Fruit fly (Drosophila melanogaster) whole organism, wandering third instar larva: ENCODE measurements around the gene CG43867.

Experiments
- CG32264 ChIP-seq: fragments of 200-800 bp; sonication (Bioruptor generic); optimal IDR thresholded peaks from 2 replicates; lab custom pipeline; 2016; ENCODE audit warnings: missing biosample characterization, missing genetic modification characterization
- CG9705 ChIP-seq: fragments of 200-800 bp; sonication (Bioruptor generic); optimal IDR thresholded peaks from 2 replicates; lab custom pipeline; 2018; ENCODE audit warnings: missing biosample characterization, mild to moderate bottlenecking, missing genetic modification characterization
- CrebA ChIP-seq: fragments of 200-800 bp; sonication (Bioruptor generic); optimal IDR thresholded peaks from 2 replicates; lab custom pipeline; 2016; ENCODE audit warnings: missing biosample characterization, mild to moderate bottlenecking, missing genetic modification characterization, borderline replicate concordance
- Dif ChIP-seq: fragments of 200-275, 200-300 bp; sonication (Bioruptor generic); optimal IDR thresholded peaks from 2 replicates; lab custom pipeline; 2018; ENCODE audit warnings: missing biosample characterization, missing genetic modification characterization; ENCODE audit not compliant: partially characterized antibody
- GATAd ChIP-seq: sonication (Bioruptor generic); optimal IDR thresholded peaks from 2 replicates; lab custom pipeline; 2016; ENCODE audit warnings: missing biosample characterization, missing genetic modification characterization
- Hnf4 ChIP-seq: fragments of 200-800 bp; sonication (Bioruptor generic); optimal IDR thresholded peaks from 2 replicates; lab custom pipeline; 2016; ENCODE audit warnings: missing biosample characterization, mild to moderate bottlenecking, missing genetic modification characterization
- Hr78 ChIP-seq: fragments of >200 bp; optimal IDR thresholded peaks from 2 replicates; lab custom pipeline; 2017; ENCODE audit warnings: missing biosample characterization, missing genetic modification characterization
- Hr83 ChIP-seq: fragments of 200-300 bp; sonication (Bioruptor generic); optimal IDR thresholded peaks from 2 replicates; lab custom pipeline; 2016; ENCODE audit warnings: missing biosample characterization, mild to moderate bottlenecking, missing genetic modification characterization, moderate library complexity; ENCODE audit not compliant: poor library complexity, severe bottlenecking
- Jra ChIP-seq: sonication (Bioruptor generic); optimal IDR thresholded peaks from 2 replicates; lab custom pipeline; 2016; ENCODE audit warnings: missing biosample characterization, missing genetic modification characterization
- Mio ChIP-seq: sonication (Bioruptor generic); optimal IDR thresholded peaks from 2 replicates; lab custom pipeline; 2016; ENCODE audit warnings: missing biosample characterization, missing genetic modification characterization
- Myc ChIP-seq: fragments of >200 bp; optimal IDR thresholded peaks from 2 replicates; lab custom pipeline; 2017
- N ChIP-seq: fragments of >200 bp; optimal IDR thresholded peaks from 2 replicates; lab custom pipeline; 2018; ENCODE audit warnings: missing biosample characterization, missing external identifiers, missing genetic modification characterization
- OdsH ChIP-seq: fragments of 200-800 bp; sonication (Bioruptor generic); optimal IDR thresholded peaks from 2 replicates; lab custom pipeline; 2016; ENCODE audit warnings: missing biosample characterization, mild to moderate bottlenecking, missing genetic modification characterization
- Rel ChIP-seq, 2 experiments: fragments of 200-800 bp; sonication (Bioruptor generic) in 1 of 2; optimal IDR thresholded peaks; 2 replicates in 1 of 2; 3 replicates in 1 of 2; lab custom pipeline; 2016 to 2019; ENCODE audit warnings: mild to moderate bottlenecking in 2 of 2, missing biosample characterization in 2 of 2, missing genetic modification characterization in 2 of 2, moderate library complexity in 1 of 2
- Sp1 ChIP-seq: fragments of 200-800 bp; sonication (Bioruptor generic); optimal IDR thresholded peaks from 3 replicates; lab custom pipeline; 2019; ENCODE audit warnings: missing biosample characterization, mild to moderate bottlenecking, missing genetic modification characterization, moderate library complexity
- br ChIP-seq: fragments of 200-800 bp; sonication (Bioruptor generic); optimal IDR thresholded peaks from 2 replicates; lab custom pipeline; 2016; ENCODE audit warnings: missing biosample characterization, missing genetic modification characterization
- brk ChIP-seq: fragments of 200-800 bp; sonication (Bioruptor generic); optimal IDR thresholded peaks from 2 replicates; lab custom pipeline; 2016; ENCODE audit warnings: missing biosample characterization, mild to moderate bottlenecking, missing genetic modification characterization
- dl ChIP-seq, 2 experiments: fragments of 175-275, 200-275 bp in 1 of 2; fragments of 200-275 bp in 1 of 2; sonication (Bioruptor generic); optimal IDR thresholded peaks; lab custom pipeline; 2018; ENCODE audit warnings: mild to moderate bottlenecking in 2 of 2, missing biosample characterization in 2 of 2, missing genetic modification characterization in 2 of 2, moderate library complexity in 2 of 2; ENCODE audit not compliant: partially characterized antibody in 2 of 2, insufficient read depth in 1 of 2
- dmrt93B ChIP-seq: fragments of 200-800 bp; sonication (Bioruptor generic); optimal IDR thresholded peaks from 2 replicates; lab custom pipeline; 2018; ENCODE audit warnings: missing biosample characterization, mild to moderate bottlenecking, missing genetic modification characterization
- dsf ChIP-seq: sonication (Bioruptor generic); optimal IDR thresholded peaks from 2 replicates; lab custom pipeline; 2016; ENCODE audit warnings: missing biosample characterization, missing genetic modification characterization, borderline replicate concordance
- foxo ChIP-seq, 2 experiments: fragments of 200-800 bp; sonication (Bioruptor generic); optimal IDR thresholded peaks; 2 replicates in 1 of 2; 3 replicates in 1 of 2; lab custom pipeline; 2016 to 2017; ENCODE audit warnings: missing biosample characterization in 2 of 2, missing genetic modification characterization in 2 of 2
- fru ChIP-seq: fragments of 200-800 bp; sonication (Bioruptor generic); optimal IDR thresholded peaks from 3 replicates; lab custom pipeline; 2016; ENCODE audit warnings: missing biosample characterization, mild to moderate bottlenecking, missing genetic modification characterization
- jim ChIP-seq: fragments of 175-275, 200-325 bp; sonication (Bioruptor generic); optimal IDR thresholded peaks from 2 replicates; lab custom pipeline; 2016; ENCODE audit warnings: missing biosample characterization, mild to moderate bottlenecking, missing genetic modification characterization
- lola ChIP-seq: fragments of >200 bp; optimal IDR thresholded peaks from 2 replicates; lab custom pipeline; 2017; ENCODE audit warnings: missing biosample characterization, missing genetic modification characterization
- pan ChIP-seq: fragments of >200 bp; optimal IDR thresholded peaks from 2 replicates; lab custom pipeline; 2017
- psq ChIP-seq: fragments of 200-800 bp; sonication (Bioruptor generic); optimal IDR thresholded peaks from 3 replicates; lab custom pipeline; 2017; ENCODE audit warnings: missing biosample characterization, mild to moderate bottlenecking, missing genetic modification characterization, moderate library complexity
- rgr ChIP-seq: fragments of 200-800 bp; sonication (Bioruptor generic); optimal IDR thresholded peaks from 3 replicates; lab custom pipeline; 2016; ENCODE audit warnings: missing biosample characterization, mild to moderate bottlenecking, missing genetic modification characterization
- sage ChIP-seq: fragments of 200-800 bp; sonication (Bioruptor generic); optimal IDR thresholded peaks from 2 replicates; lab custom pipeline; 2016; ENCODE audit warnings: missing biosample characterization, mild to moderate bottlenecking, missing genetic modification characterization
- sv ChIP-seq: fragments of 200-800 bp; sonication (Bioruptor generic); optimal IDR thresholded peaks from 3 replicates; lab custom pipeline; 2016; ENCODE audit warnings: missing biosample characterization, missing genetic modification characterization
- usp ChIP-seq: fragments of >200 bp; optimal IDR thresholded peaks from 2 replicates; lab custom pipeline; 2017; ENCODE audit warnings: missing biosample characterization, missing genetic modification characterization
- woc ChIP-seq: sonication (Bioruptor generic); optimal IDR thresholded peaks from 2 replicates; lab custom pipeline; 2016; ENCODE audit warnings: missing biosample characterization, mild to moderate bottlenecking, missing genetic modification characterization

Gene CG43867

DNA sequence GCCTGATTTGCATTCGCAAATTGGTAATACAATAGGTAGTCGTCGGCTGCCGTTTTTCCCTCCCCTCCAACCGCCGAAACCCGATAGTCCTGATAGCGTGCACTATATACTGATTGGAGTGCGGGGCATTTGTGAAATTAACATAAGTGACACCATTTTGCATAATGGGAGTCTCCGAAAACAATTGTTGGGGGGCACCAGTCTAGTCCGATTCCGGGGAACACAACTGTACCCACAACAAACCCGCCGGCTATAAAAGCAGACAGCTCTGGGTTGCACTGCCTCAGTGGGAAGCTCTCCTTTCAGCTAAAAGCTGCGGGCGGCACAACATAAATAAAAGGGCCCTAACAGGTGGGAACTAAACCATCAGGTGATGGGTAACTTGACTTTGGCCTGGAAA lies 65.5 kb downstream of the CG43867 start, which contains the start of gene CG14634:
Gene CG14634 (plus strand): TSS at position 301 of the 400 bp plus-strand sequence.
- TF ChIP-seq pan (lab: Kevin White, UChicago) (no peak), foxo (GFP tag; optimal IDR thresholded peaks at IDR 0.05; lab: Kevin White, UChicago) (no peak), rgr (no peak), sage (GFP tag; lab: Kevin White, UChicago) (no peak), OdsH (GFP tag; lab: Kevin White, UChicago) (no peak), lola (GFP tag; lab: Kevin White, UChicago) (no peak), Hr83 (GFP tag; lab: Kevin White, UChicago) (no peak), CG32264 (GFP tag; lab: Kevin White, UChicago) (no peak), dl (GFP tag; optimal IDR thresholded peaks at IDR 0.05; lab: Kevin White, UChicago; ENCODE audit: insufficient read depth in 1 of 2, partially characterized antibody in 2 of 2) (no peak), CG9705 (GFP tag; lab: Kevin White, UChicago) (no peak), Dif (GFP tag; lab: Kevin White, UChicago) (no peak), dmrt93B (GFP tag; lab: Kevin White, UChicago) (no peak), Jra (GFP tag; lab: Kevin White, UChicago) (no peak), jim (GFP tag; lab: Kevin White, UChicago) (no peak), GATAd (GFP tag; lab: Kevin White, UChicago) (no peak), dsf (GFP tag; lab: Kevin White, UChicago) (no peak), psq (GFP tag; lab: Kevin White, UChicago) (no peak), Myc (lab: Kevin White, UChicago) (no peak), Mio (GFP tag; lab: Kevin White, UChicago) (no peak), Rel (GFP tag; optimal IDR thresholded peaks at IDR 0.05; lab: Kevin White, UChicago) (no peak), Rel (tag; optimal IDR thresholded peaks at IDR 0.05; lab: Kevin White, UChicago) (no peak)

DNA sequence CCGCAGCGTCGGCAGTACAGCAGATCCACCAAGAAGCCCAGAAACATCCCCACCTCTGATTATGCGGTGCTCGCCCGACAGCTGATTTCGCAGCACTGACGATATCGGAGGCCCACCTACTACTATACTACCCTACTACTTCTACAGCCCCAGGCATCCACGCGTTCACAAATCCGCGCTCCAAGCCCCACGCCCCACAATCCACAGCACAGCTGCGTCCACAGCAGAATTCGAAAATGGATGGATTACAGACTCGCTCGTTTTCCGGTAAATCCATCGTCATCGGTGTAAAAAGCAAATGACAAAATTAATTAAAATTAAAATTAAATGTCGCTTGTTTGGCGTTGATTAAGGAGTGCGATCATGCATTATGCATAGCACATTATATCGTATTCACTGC lies 80.7 kb downstream of the CG43867 start, which contains the start of gene CG3713:
Gene CG3713 (minus strand): TSS at position 101 of the 400 bp plus-strand sequence.
- TF ChIP-seq Hr78 (GFP tag; lab: Kevin White, UChicago) (no peak), N (GFP tag; lab: Kevin White, UChicago) (no peak), sv (GFP tag; lab: Kevin White, UChicago) (no peak), Hnf4 (GFP tag; lab: Kevin White, UChicago) (no peak), OdsH (GFP tag; lab: Kevin White, UChicago) (no peak), brk (GFP tag; lab: Kevin White, UChicago) (no peak), Mio (GFP tag; lab: Kevin White, UChicago) (no peak), dl (GFP tag; optimal IDR thresholded peaks at IDR 0.05; lab: Kevin White, UChicago; ENCODE audit: insufficient read depth in 1 of 2, partially characterized antibody in 2 of 2) (no peak), usp (no peak), foxo (GFP tag; optimal IDR thresholded peaks at IDR 0.05; lab: Kevin White, UChicago) (no peak)

DNA sequence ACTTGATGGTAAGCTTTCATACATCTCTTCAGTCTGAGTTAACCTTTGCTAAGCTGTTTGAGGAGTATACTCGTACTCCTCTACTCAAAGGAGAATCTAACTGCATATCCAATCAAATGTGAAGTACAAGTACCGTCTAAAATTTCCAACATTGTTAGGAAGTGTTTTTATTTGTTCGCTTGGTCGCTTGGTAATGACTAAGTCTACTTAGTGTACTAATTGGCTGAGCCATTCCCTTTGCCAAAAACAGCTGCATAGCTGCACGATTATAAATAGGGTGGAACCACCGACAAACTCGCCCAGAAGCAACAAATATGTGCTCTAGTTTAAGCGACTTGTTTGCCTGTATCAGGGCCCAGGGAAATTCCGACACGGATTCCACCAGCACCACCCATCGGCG lies 83.3 kb downstream of the CG43867 start, which contains the start of gene CG14635:
Gene CG14635 (plus strand): TSS at position 301 of the 400 bp plus-strand sequence.
- no peak for TF ChIP-seq GATAd (GFP tag; lab: Kevin White, UChicago)
- TF ChIP-seq fru (GFP tag; lab: Kevin White, UChicago), result no peak
- no peak for TF ChIP-seq brk (GFP tag; lab: Kevin White, UChicago)
- no peak for TF ChIP-seq CG9705 (GFP tag; lab: Kevin White, UChicago)
- TF ChIP-seq br (GFP tag; lab: Kevin White, UChicago), result no peak
- no peak for TF ChIP-seq Sp1 (GFP tag; lab: Kevin White, UChicago)
- TF ChIP-seq Jra (GFP tag; lab: Kevin White, UChicago), result no peak
- TF ChIP-seq Myc (lab: Kevin White, UChicago), result no peak
- TF ChIP-seq rgr, result no peak
- no peak for TF ChIP-seq woc

DNA sequence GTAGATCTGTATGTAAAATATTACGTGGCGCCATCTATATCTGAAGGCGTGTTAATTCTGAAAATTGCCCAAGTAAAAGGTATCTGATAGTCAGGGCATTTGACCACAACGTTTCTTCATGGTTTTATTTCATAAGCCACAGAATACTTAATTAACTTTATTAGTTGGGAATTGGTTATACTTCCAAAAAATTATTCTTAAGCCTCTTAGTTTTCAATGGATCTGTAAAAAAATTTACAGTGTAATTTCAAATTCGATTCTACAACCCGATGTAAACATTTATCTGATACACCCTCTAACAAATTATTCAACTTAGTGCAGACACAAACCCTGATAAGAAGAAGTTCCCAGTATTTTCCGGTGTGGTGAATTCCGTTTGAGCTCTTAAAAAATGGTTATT lies 84.3 kb downstream of the CG43867 start:
- TF ChIP-seq CrebA, result no peak
- peak; percentile 62 for TF ChIP-seq Myc (lab: Kevin White, UChicago)
- TF ChIP-seq Sp1 (GFP tag; lab: Kevin White, UChicago), result no peak
- no peak for TF ChIP-seq Hnf4 (GFP tag; lab: Kevin White, UChicago)
